Fruit fly (Drosophila melanogaster): ENCODE results near the gene tara.

The tara gene

DNA sequence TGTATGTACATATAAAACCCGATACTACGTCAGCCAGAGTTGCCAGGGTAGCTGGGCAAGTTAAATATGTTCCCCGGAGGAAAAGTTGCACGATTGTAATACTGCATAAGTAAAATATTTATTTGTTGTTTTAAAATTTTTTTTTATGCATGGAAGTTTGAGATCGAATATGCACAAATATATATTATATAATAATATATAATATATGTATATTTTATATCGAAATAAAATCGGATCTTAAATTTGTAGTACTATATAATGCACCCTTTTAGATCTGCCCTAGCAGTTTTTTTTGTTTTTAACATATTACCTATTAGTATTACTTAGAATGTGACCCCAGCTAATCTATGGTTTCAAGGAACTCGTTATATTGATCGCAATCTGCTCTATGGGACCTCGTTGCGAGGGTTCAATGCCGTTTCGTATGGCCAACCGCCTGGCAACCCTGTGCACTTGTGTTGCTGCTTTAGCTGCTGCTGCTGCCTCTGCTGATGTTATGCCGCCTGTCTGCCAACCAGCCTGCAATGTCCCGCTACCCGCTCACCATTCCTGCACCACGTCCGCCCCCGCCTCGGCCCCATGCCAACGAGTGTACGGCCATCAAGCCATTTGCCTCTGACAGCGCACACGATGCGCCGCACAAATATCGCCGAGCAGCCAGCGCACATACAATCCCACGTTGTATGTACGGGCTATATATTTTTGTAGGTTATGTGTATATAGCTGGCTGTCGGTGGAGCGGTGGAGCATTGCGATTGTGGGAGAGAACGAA lies 10.7 kb downstream of the tara start (continued):
- no peak for TF ChIP-seq eyg (GFP tag; optimal IDR thresholded peaks at IDR 0.05)
- TF ChIP-seq CG18599 (GFP tag; optimal IDR thresholded peaks at IDR 0.05), result peak; percentile 93
- peak; percentile 87 for TF ChIP-seq D19B (GFP tag; optimal IDR thresholded peaks at IDR 0.05)
- TF ChIP-seq CG7839 (tag; optimal IDR thresholded peaks at IDR 0.05), result peak; percentile 95
- TF ChIP-seq CG8290 (GFP tag; optimal IDR thresholded peaks at IDR 0.05), result peak; percentile 57
- TF ChIP-seq CG8290 (tag; optimal IDR thresholded peaks at IDR 0.05), result peak; percentile 13 to 98
- no peak for TF ChIP-seq CkIIα-i1 (GFP tag; IDR thresholded peaks at IDR 0.05)
- TF ChIP-seq chinmo (GFP tag; IDR thresholded peaks at IDR 0.05; ENCODE audit: partially characterized antibody), result no peak
- TF ChIP-seq Jarid2 (GFP tag; optimal IDR thresholded peaks at IDR 0.05), result peak; percentile 64
- TF ChIP-seq zen (tag; optimal IDR thresholded peaks at IDR 0.05), result peak; percentile 71
- TF ChIP-seq CG10654 (GFP tag; optimal IDR thresholded peaks at IDR 0.05), result peak; percentile 79
- TF ChIP-seq CG14014 (GFP tag; IDR thresholded peaks at IDR 0.05), result no peak
- peak; percentile 85 for TF ChIP-seq CG1602 (GFP tag; optimal IDR thresholded peaks at IDR 0.05)
- peak; percentile 83 for TF ChIP-seq CG9817 (tag; optimal IDR thresholded peaks at IDR 0.05)
- no peak for TF ChIP-seq esg (GFP tag; conservative IDR thresholded peaks at IDR 0.05)
- TF ChIP-seq CG12071 (GFP tag; optimal IDR thresholded peaks at IDR 0.05), result peak; percentile 18
- TF ChIP-seq ap (GFP tag; IDR thresholded peaks at IDR 0.05), result no peak
- TF ChIP-seq CG14860 (GFP tag; IDR thresholded peaks at IDR 0.05; ENCODE audit: partially characterized antibody), result no peak
- TF ChIP-seq CG16863 (GFP tag; optimal IDR thresholded peaks at IDR 0.05), result peak; percentile 62
- TF ChIP-seq CG16815 (GFP tag; optimal IDR thresholded peaks at IDR 0.05), result peak; percentile 93
- no peak for TF ChIP-seq abd-A (tag; optimal IDR thresholded peaks at IDR 0.05)
- TF ChIP-seq br (optimal IDR thresholded peaks at IDR 0.05), result no peak
- TF ChIP-seq cwo (GFP tag; optimal IDR thresholded peaks at IDR 0.05), result peak; percentile 50
- TF ChIP-seq ERR (GFP tag; optimal IDR thresholded peaks at IDR 0.05), result peak; percentile 62
- peak; percentile 93 for TF ChIP-seq Gug (GFP tag; IDR thresholded peaks at IDR 0.05)
- no peak for TF ChIP-seq CG31441 (GFP tag; IDR thresholded peaks at IDR 0.05)
- TF ChIP-seq Antp (GFP tag; optimal IDR thresholded peaks at IDR 0.05), result peak; percentile 58
- TF ChIP-seq CG3726 (GFP tag; IDR thresholded peaks at IDR 0.05), result no peak
- peak; percentile 72; the same call in 2 of the 3 replicates for TF ChIP-seq CG7357 (GFP tag; IDR thresholded peaks at IDR 0.05)
- TF ChIP-seq repo (GFP tag; optimal IDR thresholded peaks at IDR 0.05), result no peak
- peak; percentile 69 for TF ChIP-seq Bdp1 (GFP tag; optimal IDR thresholded peaks at IDR 0.05)
- TF ChIP-seq CG13296 (GFP tag; optimal IDR thresholded peaks at IDR 0.05), result peak; percentile 94
- peak; percentile 66 for TF ChIP-seq cg (GFP tag; optimal IDR thresholded peaks at IDR 0.05)
- TF ChIP-seq Mes4 (GFP tag; optimal IDR thresholded peaks at IDR 0.05), result peak; percentile 32
- peak; percentile 7 for TF ChIP-seq Kr (GFP tag; optimal IDR thresholded peaks at IDR 0.05)
- TF ChIP-seq stc (GFP tag; IDR thresholded peaks at IDR 0.05), result no peak
- peak; percentile 92 for TF ChIP-seq NfI (GFP tag; optimal IDR thresholded peaks at IDR 0.05)
- peak; percentile 80 for TF ChIP-seq Chrac-16 (GFP tag; optimal IDR thresholded peaks at IDR 0.05)
- no peak for TF ChIP-seq CG6689 (GFP tag; IDR thresholded peaks at IDR 0.05)
- no peak for TF ChIP-seq sim (GFP tag; IDR thresholded peaks at IDR 0.05)
- TF ChIP-seq Xrp1 (GFP tag; IDR thresholded peaks at IDR 0.05), result no peak
- TF ChIP-seq jumu (GFP tag; optimal IDR thresholded peaks at IDR 0.05), result peak; percentile 49
- TF ChIP-seq CG12769 (tag; optimal IDR thresholded peaks at IDR 0.05), result peak; percentile 99
- no peak for TF ChIP-seq Dll (GFP tag; IDR thresholded peaks at IDR 0.05; ENCODE audit: partially characterized antibody)
- no peak for TF ChIP-seq ro (GFP tag; IDR thresholded peaks at IDR 0.05)
- TF ChIP-seq az2 (GFP tag; optimal IDR thresholded peaks at IDR 0.05), result peak; percentile 87
- TF ChIP-seq CG30403 (GFP tag; optimal IDR thresholded peaks at IDR 0.05), result peak; percentile 79
- peak; percentile 88 for TF ChIP-seq ATbp (GFP tag; optimal IDR thresholded peaks at IDR 0.05)
- TF ChIP-seq CG9727 (GFP tag; optimal IDR thresholded peaks at IDR 0.05), result peak; percentile 98
- TF ChIP-seq sisA (GFP tag; IDR thresholded peaks at IDR 0.05), result no peak
